Worm (Caenorhabditis elegans) whole organism, L4 larva: ENCODE data around the gene fbxc-25.
A peak's percentile ranks its signal among the peaks of the same experiment; 100 is the strongest.

ENCODE experiments used
- F37D6.2 ChIP-seq: sonication (generic microtip); optimal IDR thresholded peaks from 2 replicates; lab custom pipeline; 2016; ENCODE audit warnings: mild to moderate bottlenecking, missing genetic modification characterization, missing compliant biosample characterization
- T20F7.1 ChIP-seq: fragments of 200-800 bp; sonication (Bioruptor generic); optimal IDR thresholded peaks from 2 replicates; lab custom pipeline; 2018; ENCODE audit warnings: mild to moderate bottlenecking, missing genetic modification characterization, missing compliant biosample characterization
- Y105C5A.15 ChIP-seq: fragments of 200-800 bp; sonication (Bioruptor generic); IDR thresholded peaks from 2 replicates; pipeline ENCODE4 v1.3.6; 2022; ENCODE audit warnings: missing genetic modification characterization, missing compliant biosample characterization
- Y48G9A.11 ChIP-seq: fragments of 200-800 bp; sonication (Bioruptor generic); IDR thresholded peaks from 2 replicates; pipeline ENCODE4 v1.3.6; 2022; ENCODE audit warnings: missing genetic modification reagents, missing genetic modification characterization, missing compliant biosample characterization
- aha-1 ChIP-seq: fragments of 150-350 bp; peaks from one replicate; lab custom pipeline; 2014; ENCODE audit warnings: missing biosample characterization, missing genetic modification characterization
- arid-1 ChIP-seq: fragments of 200-800 bp; sonication (Bioruptor generic); conservative IDR thresholded peaks from 2 replicates; pipeline ENCODE4 v1.3.6; 2022; ENCODE audit warnings: missing genetic modification reagents, missing genetic modification characterization, missing compliant biosample characterization
- attf-4 ChIP-seq: sonication (generic microtip); optimal IDR thresholded peaks from 3 replicates; lab custom pipeline; 2017; ENCODE audit warnings: missing biosample characterization, missing genetic modification characterization
- ceh-20 ChIP-seq: fragments of 200-800 bp; sonication (Bioruptor generic); IDR thresholded peaks from 2 replicates; pipeline ENCODE4 v1.3.6; 2022; ENCODE audit warnings: missing genetic modification reagents, missing genetic modification characterization, missing compliant biosample characterization
- ceh-28 ChIP-seq: fragments of 150-350 bp; optimal IDR thresholded peaks from 2 replicates; lab custom pipeline; 2014; ENCODE audit warnings: missing biosample characterization, missing genetic modification reagents, missing genetic modification characterization
- daf-16 ChIP-seq, 3 experiments: sonication (generic microtip); optimal IDR thresholded peaks; 2 replicates each; lab custom pipeline; 2016 to 2017; ENCODE audit warnings: missing genetic modification characterization in 3 of 3, missing genetic modification reagents in 3 of 3, mild to moderate bottlenecking in 2 of 3, missing compliant biosample characterization in 2 of 3, missing biosample characterization in 1 of 3, moderate library complexity in 1 of 3
- dmd-8 ChIP-seq: fragments of 200-800 bp; sonication (Bioruptor generic); IDR thresholded peaks from 2 replicates; pipeline ENCODE4 v1.3.6; 2022; ENCODE audit warnings: missing genetic modification characterization, missing compliant biosample characterization
- dmd-9 ChIP-seq: fragments of 200-800 bp; sonication (Bioruptor generic); IDR thresholded peaks from 2 replicates; pipeline ENCODE4 v1.3.6; 2022; ENCODE audit warnings: missing genetic modification reagents, missing genetic modification characterization, missing compliant biosample characterization
- duxl-1 ChIP-seq: sonication (generic microtip); optimal IDR thresholded peaks from 2 replicates; lab custom pipeline; 2016; ENCODE audit warnings: mild to moderate bottlenecking, missing genetic modification characterization, moderate library complexity, missing compliant biosample characterization; ENCODE audit not compliant: poor library complexity
- egl-27 ChIP-seq: sonication (generic microtip); optimal IDR thresholded peaks from 3 replicates; lab custom pipeline; 2017; ENCODE audit warnings: missing biosample characterization, missing genetic modification reagents, missing genetic modification characterization
- lin-15B ChIP-seq: fragments of 150-350 bp; sonication (generic microtip); optimal IDR thresholded peaks from 3 replicates; lab custom pipeline; 2014; ENCODE audit warnings: missing biosample characterization, missing genetic modification characterization
- lin-29 ChIP-seq: fragments of 200-800 bp; sonication (Bioruptor generic); IDR thresholded peaks from 2 replicates; pipeline ENCODE4 v1.3.6; 2022; ENCODE audit warnings: missing genetic modification reagents, missing genetic modification characterization, missing compliant biosample characterization
- lin-39 ChIP-seq: fragments of 150-350 bp; optimal IDR thresholded peaks from 2 replicates; lab custom pipeline; 2014; ENCODE audit warnings: missing biosample characterization, missing genetic modification reagents, missing genetic modification characterization
- lir-3 ChIP-seq: sonication (generic microtip); optimal IDR thresholded peaks from 2 replicates; lab custom pipeline; 2016; ENCODE audit warnings: mild to moderate bottlenecking, missing genetic modification characterization, missing compliant biosample characterization
- madf-9 ChIP-seq: fragments of 200-800 bp; sonication (Bioruptor generic); conservative IDR thresholded peaks from 2 replicates; pipeline ENCODE4 v1.3.6; 2022; ENCODE audit warnings: missing genetic modification reagents, missing genetic modification characterization, missing compliant biosample characterization
- mep-1 ChIP-seq: fragments of 150-350 bp; sonication (generic microtip); optimal IDR thresholded peaks from 3 replicates; lab custom pipeline; 2014; ENCODE audit warnings: missing biosample characterization, missing genetic modification characterization
- mxl-3 ChIP-seq: fragments of 200-800 bp; sonication (Bioruptor generic); optimal IDR thresholded peaks from 2 replicates; lab custom pipeline; 2018; ENCODE audit warnings: mild to moderate bottlenecking, missing genetic modification characterization, missing compliant biosample characterization
- nhr-10 ChIP-seq: fragments of 150-350 bp; optimal IDR thresholded peaks from 2 replicates; lab custom pipeline; 2014; ENCODE audit warnings: missing biosample characterization, missing genetic modification characterization
- nhr-11 ChIP-seq: fragments of 150-350 bp; optimal IDR thresholded peaks from 2 replicates; lab custom pipeline; 2014; ENCODE audit warnings: missing biosample characterization, missing genetic modification characterization
- nhr-111 ChIP-seq: fragments of 200-800 bp; sonication (Bioruptor generic); optimal IDR thresholded peaks from 2 replicates; lab custom pipeline; 2018; ENCODE audit warnings: mild to moderate bottlenecking, missing genetic modification characterization, missing compliant biosample characterization
- nhr-25 ChIP-seq: sonication (generic microtip); optimal IDR thresholded peaks from 2 replicates; lab custom pipeline; 2017; ENCODE audit warnings: missing genetic modification characterization, mild to moderate bottlenecking, missing compliant biosample characterization, antibody characterized with exemption, moderate library complexity, borderline replicate concordance; ENCODE audit not compliant: insufficient read depth
- nhr-28 ChIP-seq: fragments of 150-350 bp; optimal IDR thresholded peaks from 2 replicates; lab custom pipeline; 2014; ENCODE audit warnings: missing biosample characterization, missing genetic modification characterization
- nhr-41 ChIP-seq: fragments of 200-800 bp; sonication (Bioruptor generic); IDR thresholded peaks from 2 replicates; pipeline ENCODE4 v1.3.6; 2022; ENCODE audit warnings: missing genetic modification reagents, missing genetic modification characterization, missing compliant biosample characterization
- nhr-42 ChIP-seq: fragments of 200-800 bp; sonication (Bioruptor generic); IDR thresholded peaks from 2 replicates; pipeline ENCODE4 v1.3.6; 2022; ENCODE audit warnings: missing genetic modification characterization, missing compliant biosample characterization
- nhr-77 ChIP-seq: fragments of 150-350 bp; optimal IDR thresholded peaks from 2 replicates; lab custom pipeline; 2014; ENCODE audit warnings: missing biosample characterization, missing genetic modification characterization
- skn-1 ChIP-seq: fragments of 150-350 bp; optimal IDR thresholded peaks from 2 replicates; lab custom pipeline; 2014; ENCODE audit warnings: missing biosample characterization, missing genetic modification characterization
- snpc-1.2 ChIP-seq: fragments of 200-800 bp; sonication (Bioruptor generic); IDR thresholded peaks from 2 replicates; pipeline ENCODE4 v1.3.6; 2022; ENCODE audit warnings: missing genetic modification reagents, missing genetic modification characterization, missing compliant biosample characterization
- snpc-4 ChIP-seq: fragments of 150-350 bp; optimal IDR thresholded peaks from 2 replicates; lab custom pipeline; 2014; ENCODE audit warnings: missing biosample characterization, missing genetic modification characterization
- spr-3 ChIP-seq: fragments of 200-800 bp; sonication (Bioruptor generic); optimal IDR thresholded peaks from 2 replicates; lab custom pipeline; 2018; ENCODE audit warnings: mild to moderate bottlenecking, missing genetic modification characterization, missing compliant biosample characterization
- unc-39 ChIP-seq: sonication (generic microtip); optimal IDR thresholded peaks from 2 replicates; lab custom pipeline; 2017; ENCODE audit warnings: missing biosample characterization, missing genetic modification characterization
- unc-62 ChIP-seq, 3 experiments: fragments of 150-350 bp in 1 of 3; sonication (generic microtip); optimal IDR thresholded peaks in 2 of 3; peaks in 1 of 3; 1 replicate in 1 of 3; 2 replicates in 2 of 3; lab custom pipeline; 2014 to 2017; ENCODE audit warnings: missing biosample characterization in 3 of 3, missing genetic modification characterization in 3 of 3, missing genetic modification reagents in 3 of 3, missing genotype in 1 of 3
- vab-7 ChIP-seq: fragments of 200-800 bp; sonication (Bioruptor generic); IDR thresholded peaks from 2 replicates; pipeline ENCODE4 v1.3.6; 2022; ENCODE audit warnings: missing genetic modification reagents, missing genetic modification characterization, missing compliant biosample characterization
- zip-11 ChIP-seq: fragments of 200-800 bp; sonication (Bioruptor generic); IDR thresholded peaks from 2 replicates; pipeline ENCODE4 v1.3.6; 2022; ENCODE audit warnings: missing genetic modification characterization, missing compliant biosample characterization

Gene fbxc-25

ce11 chrII:2304575-2304974 is 8.5 kb upstream of the fbxc-25 start:
- no peak for TF ChIP-seq F37D6.2 (tag; lab: Kevin White, UChicago)
- no peak for TF ChIP-seq lin-39 (tag; lab: Kevin White, UChicago)
- no peak for TF ChIP-seq madf-9 (GFP tag; lab: Robert Waterston, UW)
- peak; percentile 23 for TF ChIP-seq aha-1 (tag; lab: Kevin White, UChicago)
- TF ChIP-seq nhr-11: no peak
- TF ChIP-seq, all 104 proteins: peak for 1

- TF ChIP-seq mep-1 (tag; lab: Kevin White, UChicago) (no peak), ceh-28 (tag; lab: Kevin White, UChicago) (no peak), skn-1 (tag; lab: Kevin White, UChicago) (no peak), snpc-4 (tag; lab: Kevin White, UChicago) (no peak), mxl-3 (no peak), nhr-111 (GFP tag; lab: Kevin White, UChicago) (no peak), dmd-9 (GFP tag; lab: Robert Waterston, UW) (no peak), egl-27 (tag; lab: Kevin White, UChicago) (no peak), Y48G9A.11 (GFP tag; lab: Robert Waterston, UW) (no peak), lin-29 (GFP tag; lab: Robert Waterston, UW) (no peak), nhr-25 (tag; lab: Kevin White, UChicago) (no peak), daf-16 (GFP tag; optimal IDR thresholded peaks at IDR 0.05; lab: Kevin White, UChicago) (no peak), daf-16 (tag; optimal IDR thresholded peaks at IDR 0.05; lab: Kevin White, UChicago) (no peak), lir-3 (tag; lab: Kevin White, UChicago) (no peak), spr-3 (GFP tag; lab: Kevin White, UChicago) (no peak), Y105C5A.15 (no peak), lin-15B (tag; lab: Kevin White, UChicago) (no peak)
- TF ChIP-seq, all 104 proteins: peak for 0
Measured at ce11 chrII:2302330-2302729, 6.3 kb upstream of the fbxc-25 start, which contains the start of gene B0281.6. B0281.6 (minus strand) TSS chrII:2302430.

- TF ChIP-seq nhr-41 (GFP tag; lab: Robert Waterston, UW): no peak
- peak; percentile 29 for TF ChIP-seq aha-1 (tag; lab: Kevin White, UChicago)
- TF ChIP-seq, all 104 proteins: peak for 1
Measured at ce11 chrII:2300861-2301260, 4.8 kb upstream of the fbxc-25 start, which contains the start of gene B0281.5. B0281.5 (minus strand) TSS chrII:2300961.

ce11 chrII:2298742-2299141 is 2.7 kb upstream of the fbxc-25 start, which contains the start of gene B0281.4:
B0281.4 (minus strand) TSS chrII:2298842.
- no peak for TF ChIP-seq lin-39 (tag; lab: Kevin White, UChicago)
- no peak for TF ChIP-seq arid-1
- no peak for TF ChIP-seq nhr-28 (tag; lab: Kevin White, UChicago)
- TF ChIP-seq nhr-42: no peak
- TF ChIP-seq ceh-20: no peak
- no peak for TF ChIP-seq duxl-1 (tag; lab: Kevin White, UChicago)
- TF ChIP-seq nhr-77 (tag; lab: Kevin White, UChicago): no peak
- TF ChIP-seq unc-39 (tag; lab: Kevin White, UChicago): no peak
- no peak for TF ChIP-seq T20F7.1
- no peak for TF ChIP-seq dmd-8
- no peak for TF ChIP-seq zip-11 (GFP tag; lab: Robert Waterston, UW)
- TF ChIP-seq attf-4 (tag; lab: Kevin White, UChicago): no peak
- no peak for TF ChIP-seq snpc-1.2
- no peak for TF ChIP-seq dmd-9 (GFP tag; lab: Robert Waterston, UW)
- TF ChIP-seq vab-7 (GFP tag; lab: Robert Waterston, UW): no peak
- TF ChIP-seq unc-62 (GFP tag; optimal IDR thresholded peaks at IDR 0.05 in 1 of 2; lab: Kevin White, UChicago): no peak
- no peak for TF ChIP-seq unc-62 (tag; optimal IDR thresholded peaks at IDR 0.05; lab: Kevin White, UChicago)
- TF ChIP-seq nhr-10 (tag; lab: Kevin White, UChicago): no peak
